Worm (Caenorhabditis elegans) whole organism, mixed stage, embryonic: ENCODE results near the gene mul-1.

ENCODE experiments used
- ces-1 ChIP-seq: fragments of 150-350 bp; optimal IDR thresholded peaks from 2 replicates; lab custom pipeline; 2014; ENCODE audit warnings: missing biosample characterization, missing genetic modification reagents, missing genetic modification characterization
- lin-13 ChIP-seq: fragments of 150-350 bp; optimal IDR thresholded peaks from 2 replicates; lab custom pipeline; 2014; ENCODE audit warnings: missing biosample characterization, missing genetic modification characterization
- nhr-76 ChIP-seq: sonication (generic microtip); optimal IDR thresholded peaks from 2 replicates; lab custom pipeline; 2017; ENCODE audit warnings: missing biosample characterization, missing genetic modification characterization
- sem-2 ChIP-seq: fragments of 200-800 bp; sonication (Bioruptor generic); optimal IDR thresholded peaks from 2 replicates; lab custom pipeline; 2018; ENCODE audit warnings: mild to moderate bottlenecking, missing genetic modification characterization, missing compliant biosample characterization
- unc-62 ChIP-seq: fragments of 150-350 bp; optimal IDR thresholded peaks from 2 replicates; lab custom pipeline; 2014; ENCODE audit warnings: missing biosample characterization, missing genetic modification reagents, missing genetic modification characterization

ce11 chrIV:4082599-4082998 is 40.4 kb downstream of the mul-1 start:
- TF ChIP-seq unc-62 (GFP tag; lab: Kevin White, UChicago), result no peak
- no peak for TF ChIP-seq ces-1 (GFP tag; lab: Kevin White, UChicago)
- no peak for TF ChIP-seq nhr-76 (tag; lab: Kevin White, UChicago)
- no peak for TF ChIP-seq sem-2 (GFP tag; lab: Kevin White, UChicago)
- TF ChIP-seq lin-13 (tag; lab: Kevin White, UChicago), result no peak
